Fruit fly (Drosophila melanogaster) whole organism, embryonic: ENCODE data around the gene Jhbp12.
A peak's percentile ranks its signal among the peaks of the same experiment; 100 is the strongest.

ENCODE experiments used
- ATbp ChIP-seq: fragments of 200-800 bp; sonication (Bioruptor generic); optimal IDR thresholded peaks from 2 replicates; lab custom pipeline; 2017; ENCODE audit warnings: missing biosample characterization, mild to moderate bottlenecking, missing genetic modification characterization, missing genetic modification reagents
- Awh ChIP-seq: fragments of 200-800 bp; sonication (Bioruptor generic); IDR thresholded peaks from 2 replicates; pipeline ENCODE4, ENCODE4 v1.3.6; 2022; ENCODE audit warnings: missing biosample characterization, missing genetic modification characterization
- B-H2 ChIP-seq: fragments of 200-800 bp; sonication (Bioruptor generic); optimal IDR thresholded peaks from 2 replicates; lab custom pipeline; 2018; ENCODE audit warnings: missing biosample characterization, mild to moderate bottlenecking, missing genetic modification characterization
- Bgb ChIP-seq: fragments of 200-800 bp; sonication (Bioruptor generic); IDR thresholded peaks from 2 replicates; pipeline ENCODE4 v1.3.6; 2022; ENCODE audit warnings: missing biosample characterization, missing genetic modification characterization; ENCODE audit not compliant: partially characterized antibody
- Blimp-1 ChIP-seq: fragments of 200-800 bp; sonication (Bioruptor generic); optimal IDR thresholded peaks from 3 replicates; lab custom pipeline; 2018; ENCODE audit warnings: missing biosample characterization, missing genetic modification characterization, mild to moderate bottlenecking, moderate library complexity, missing genetic modification reagents
- BtbVII ChIP-seq: fragments of 200-800 bp; sonication (Bioruptor generic); optimal IDR thresholded peaks from 3 replicates; lab custom pipeline; 2017; ENCODE audit warnings: missing biosample characterization, mild to moderate bottlenecking, missing genetic modification characterization
- CG1024 ChIP-seq: fragments of 200-800 bp; sonication (Bioruptor generic); IDR thresholded peaks from 2 replicates; pipeline ENCODE4 v1.3.6; 2022; ENCODE audit warnings: missing biosample characterization, missing genetic modification characterization
- CG10462 ChIP-seq: fragments of 200-800 bp; sonication (Bioruptor generic); optimal IDR thresholded peaks from 2 replicates; lab custom pipeline; 2016; ENCODE audit warnings: missing biosample characterization, missing genetic modification characterization
- CG10543 ChIP-seq: fragments of 200-800 bp; sonication (Bioruptor generic); optimal IDR thresholded peaks from 3 replicates; lab custom pipeline; 2017; ENCODE audit warnings: missing biosample characterization, mild to moderate bottlenecking, missing genetic modification characterization, moderate library complexity
- CG12769 ChIP-seq: fragments of 200-800 bp; sonication (Bioruptor generic); optimal IDR thresholded peaks from 2 replicates; lab custom pipeline; 2019; ENCODE audit warnings: missing biosample characterization, mild to moderate bottlenecking, missing genetic modification characterization, moderate library complexity
- CG13287 ChIP-seq: fragments of 200-800 bp; sonication (Bioruptor generic); IDR thresholded peaks from 2 replicates; pipeline ENCODE4 v1.3.6; 2022; ENCODE audit warnings: missing biosample characterization, missing genetic modification characterization; ENCODE audit not compliant: partially characterized antibody
- CG15514 ChIP-seq: fragments of 200-800 bp; sonication (Bioruptor generic); optimal IDR thresholded peaks from 3 replicates; lab custom pipeline; 2017; ENCODE audit warnings: missing biosample characterization, missing genetic modification characterization, mild to moderate bottlenecking, moderate library complexity, missing genetic modification reagents
- CG1603 ChIP-seq: fragments of 200-800 bp; sonication (Bioruptor generic); optimal IDR thresholded peaks from 2 replicates; lab custom pipeline; 2019; ENCODE audit warnings: missing biosample characterization, mild to moderate bottlenecking, missing genetic modification characterization, moderate library complexity
- CG2678 ChIP-seq: fragments of 200-800 bp; sonication (Bioruptor generic); optimal IDR thresholded peaks from 3 replicates; lab custom pipeline; 2019; ENCODE audit warnings: missing biosample characterization, mild to moderate bottlenecking, missing genetic modification characterization, moderate library complexity
- CG3065 ChIP-seq: fragments of 200-800 bp; sonication (Bioruptor generic); optimal IDR thresholded peaks from 2 replicates; lab custom pipeline; 2016; ENCODE audit warnings: missing biosample characterization, missing genetic modification characterization
- CG3407 ChIP-seq: fragments of 200-800 bp; sonication (Bioruptor generic); optimal IDR thresholded peaks from 2 replicates; lab custom pipeline; 2018; ENCODE audit warnings: missing biosample characterization, mild to moderate bottlenecking, missing genetic modification characterization
- CG3838 ChIP-seq: fragments of 200-800 bp; sonication (Bioruptor generic); optimal IDR thresholded peaks from 3 replicates; lab custom pipeline; 2016; ENCODE audit warnings: missing biosample characterization, missing genetic modification characterization
- CG4282 ChIP-seq: fragments of 200-800 bp; sonication (Bioruptor generic); optimal IDR thresholded peaks from 2 replicates; lab custom pipeline; 2016; ENCODE audit warnings: missing biosample characterization, missing genetic modification characterization
- CG7271 ChIP-seq: fragments of 200-800 bp; sonication (Bioruptor generic); optimal IDR thresholded peaks from 2 replicates; lab custom pipeline; 2018; ENCODE audit warnings: missing biosample characterization, mild to moderate bottlenecking, missing genetic modification characterization, moderate library complexity
- CG8290 ChIP-seq, 3 experiments: fragments of 200-800 bp; sonication (Bioruptor generic); optimal IDR thresholded peaks; 2 replicates each; lab custom pipeline; 2016 to 2019; ENCODE audit warnings: missing biosample characterization in 3 of 3, missing genetic modification characterization in 3 of 3, mild to moderate bottlenecking in 2 of 3, moderate library complexity in 1 of 3
- CG8478 ChIP-seq: fragments of >200 bp; optimal IDR thresholded peaks from 2 replicates; lab custom pipeline; 2018
- CG8765 ChIP-seq: fragments of 200-800 bp; sonication (Bioruptor generic); IDR thresholded peaks from 2 replicates; pipeline ENCODE4 v1.3.6; 2022; ENCODE audit warnings: missing biosample characterization, missing genetic modification characterization
- CG9932 ChIP-seq: fragments of 200-800 bp; sonication (Bioruptor generic); IDR thresholded peaks from 2 replicates; pipeline ENCODE4 v1.3.6; 2022; ENCODE audit warnings: missing biosample characterization, missing genetic modification characterization
- CTCF ChIP-seq: fragments of 200-800 bp; sonication (Bioruptor generic); optimal IDR thresholded peaks from 2 replicates; lab custom pipeline; 2017; ENCODE audit warnings: missing biosample characterization, mild to moderate bottlenecking, missing genetic modification characterization, moderate library complexity
- Dad ChIP-seq: fragments of 200-800 bp; sonication (Bioruptor generic); optimal IDR thresholded peaks from 3 replicates; lab custom pipeline; 2016; ENCODE audit warnings: missing biosample characterization, missing genetic modification characterization
- Doc2 ChIP-seq: fragments of 200-800 bp; sonication (Bioruptor generic); IDR thresholded peaks from 2 replicates; pipeline ENCODE4 v1.3.6; 2022; ENCODE audit warnings: missing biosample characterization, missing genetic modification characterization
- Eip74EF ChIP-seq, 2 experiments: fragments of 200-800 bp in 1 of 2; fragments of >200 bp in 1 of 2; sonication (Bioruptor generic) in 1 of 2; optimal IDR thresholded peaks; 2 replicates each; lab custom pipeline; 2017 to 2019; ENCODE audit warnings: missing biosample characterization in 2 of 2, missing genetic modification characterization in 2 of 2, mild to moderate bottlenecking in 1 of 2, moderate library complexity in 1 of 2
- Hey ChIP-seq: fragments of 200-800 bp; sonication (Bioruptor generic); optimal IDR thresholded peaks from 3 replicates; lab custom pipeline; 2018; ENCODE audit warnings: missing biosample characterization, mild to moderate bottlenecking, missing genetic modification characterization
- HmgD ChIP-seq: fragments of 200-800 bp; sonication (Bioruptor generic); optimal IDR thresholded peaks from 3 replicates; lab custom pipeline; 2016; ENCODE audit warnings: missing biosample characterization, missing genetic modification characterization
- MTF-1 ChIP-seq: fragments of 200-800 bp; sonication (Bioruptor generic); optimal IDR thresholded peaks from 2 replicates; lab custom pipeline; 2018; ENCODE audit warnings: missing biosample characterization, mild to moderate bottlenecking, missing genetic modification characterization, borderline replicate concordance
- Med ChIP-seq: fragments of 200-800 bp; sonication (Bioruptor generic); peaks from one replicate; lab custom pipeline; 2016; ENCODE audit warnings: missing biosample characterization, missing genetic modification characterization, mild to moderate bottlenecking, inconsistent platforms, moderate library complexity
- Nf-YC ChIP-seq: fragments of 200-800 bp; optimal IDR thresholded peaks from 3 replicates; lab custom pipeline; 2019; ENCODE audit warnings: missing biosample characterization, mild to moderate bottlenecking, missing genetic modification characterization, moderate library complexity
- Pdp1 ChIP-seq, 2 experiments: fragments of 200-800 bp; sonication (Bioruptor generic); optimal IDR thresholded peaks; 3 replicates each; lab custom pipeline; 2016; ENCODE audit warnings: missing biosample characterization in 2 of 2, missing genetic modification characterization in 2 of 2, mild to moderate bottlenecking in 1 of 2, moderate library complexity in 1 of 2
- Ptx1 ChIP-seq: fragments of 200-800 bp; sonication (Bioruptor generic); IDR thresholded peaks from 2 replicates; pipeline ENCODE4 v1.3.6; 2022; ENCODE audit warnings: missing biosample characterization, missing genetic modification characterization
- Rfx ChIP-seq: fragments of 200-800 bp; sonication (Bioruptor generic); IDR thresholded peaks from 2 replicates; pipeline ENCODE4 v1.3.6; 2022; ENCODE audit warnings: missing biosample characterization, missing genetic modification characterization
- abd-A ChIP-seq: fragments of 200-800 bp; sonication (Bioruptor generic); optimal IDR thresholded peaks from 3 replicates; lab custom pipeline; 2019; ENCODE audit warnings: missing biosample characterization, mild to moderate bottlenecking, missing genetic modification characterization, moderate library complexity
- bigmax ChIP-seq: fragments of 200-800 bp; sonication (Bioruptor generic); optimal IDR thresholded peaks from 2 replicates; lab custom pipeline; 2018; ENCODE audit warnings: missing biosample characterization, mild to moderate bottlenecking, missing genetic modification characterization
- cad ChIP-seq: fragments of >200 bp; optimal IDR thresholded peaks from 2 replicates; lab custom pipeline; 2017; ENCODE audit warnings: missing biosample characterization, missing genetic modification characterization
- chinmo ChIP-seq: fragments of 200-800 bp; sonication (Bioruptor generic); IDR thresholded peaks from 4 replicates; pipeline ENCODE4 v1.3.6; 2022; ENCODE audit warnings: missing biosample characterization, missing genetic modification characterization; ENCODE audit not compliant: partially characterized antibody
- crol ChIP-seq: fragments of 200-800 bp; sonication (Bioruptor generic); IDR thresholded peaks from 2 replicates; pipeline ENCODE4 v1.3.6; 2022; ENCODE audit warnings: missing biosample characterization, missing genetic modification characterization
- dysf ChIP-seq: fragments of 200-800 bp; sonication (Bioruptor generic); IDR thresholded peaks from 3 replicates; pipeline ENCODE4 v1.3.6; 2022; ENCODE audit warnings: missing biosample characterization, missing genetic modification characterization
- en ChIP-seq: fragments of 200-800 bp; sonication (Bioruptor generic); optimal IDR thresholded peaks from 2 replicates; lab custom pipeline; 2016; ENCODE audit warnings: missing biosample characterization, missing genetic modification characterization
- eve ChIP-seq, 2 experiments: fragments of >200 bp; optimal IDR thresholded peaks; 2 replicates each; lab custom pipeline; 2017; ENCODE audit warnings: missing biosample characterization in 2 of 2, missing genetic modification characterization in 2 of 2
- jumu ChIP-seq: fragments of 200-800 bp; sonication (Bioruptor generic); optimal IDR thresholded peaks from 3 replicates; lab custom pipeline; 2016; ENCODE audit warnings: missing biosample characterization, missing genetic modification characterization
- lov ChIP-seq, 2 experiments: fragments of 200-800 bp in 1 of 2; fragments of >200 bp in 1 of 2; sonication (Bioruptor generic) in 1 of 2; IDR thresholded peaks in 1 of 2; optimal IDR thresholded peaks in 1 of 2; 2 replicates in 1 of 2; 3 replicates in 1 of 2; pipeline versions ENCODE4 v1.3.6 to Lab custom; 2017 to 2022; ENCODE audit warnings: missing biosample characterization in 1 of 2, missing genetic modification characterization in 1 of 2
- onecut ChIP-seq: fragments of 200-800 bp; sonication (Bioruptor generic); IDR thresholded peaks from 2 replicates; pipeline ENCODE4 v1.3.6; 2022; ENCODE audit warnings: missing biosample characterization, missing genetic modification characterization
- vnd ChIP-seq: fragments of 200-800 bp; sonication (Bioruptor generic); IDR thresholded peaks from 3 replicates; pipeline ENCODE4 v1.3.6; 2022; ENCODE audit warnings: missing biosample characterization, missing genetic modification characterization; ENCODE audit not compliant: partially characterized antibody
- vvl ChIP-seq: fragments of 200-800 bp; sonication (Bioruptor generic); IDR thresholded peaks from 2 replicates; pipeline ENCODE4 v1.3.6; 2022; ENCODE audit warnings: missing biosample characterization, missing genetic modification characterization
- z ChIP-seq: fragments of 200-800 bp; sonication (Bioruptor generic); IDR thresholded peaks from 3 replicates; pipeline ENCODE4 v1.3.6; 2022; ENCODE audit warnings: missing biosample characterization, missing genetic modification characterization

Jhbp12 gene

DNA sequence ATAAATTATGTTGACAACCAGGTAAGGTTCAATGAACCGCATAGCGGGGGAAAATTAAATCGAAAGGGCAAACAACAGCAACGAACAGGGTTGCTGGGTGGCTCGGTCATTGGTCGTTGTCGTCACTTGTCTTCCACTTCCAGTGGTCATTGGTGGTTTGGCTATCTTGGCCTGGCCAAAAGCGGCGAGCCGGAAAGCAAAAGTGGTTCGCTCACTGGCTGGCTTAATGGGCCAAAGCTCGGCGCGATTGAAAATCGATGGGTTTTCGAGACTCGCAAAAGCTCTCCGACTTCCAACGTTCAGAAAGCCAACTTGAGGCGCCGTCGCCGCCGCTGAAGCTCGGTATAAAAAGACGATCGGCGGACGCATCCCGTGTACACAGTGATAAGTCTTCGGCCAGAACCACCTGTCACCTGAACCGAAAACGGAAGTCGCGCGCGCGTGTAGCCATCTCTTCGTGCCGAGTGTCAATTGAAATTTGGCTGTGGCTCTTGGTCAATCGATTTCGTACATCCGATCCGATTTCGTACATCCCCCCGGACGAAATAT is at the start of gene Jhbp12:
TSS of gene Jhbp12 (plus strand) at position 369 of the 549 bp plus-strand sequence.
- TF ChIP-seq lov (optimal IDR thresholded peaks at IDR 0.05; lab: Kevin White, UChicago), result no peak
- TF ChIP-seq lov (GFP tag; IDR thresholded peaks at IDR 0.05; lab: Robert Waterston, UW), result no peak
- TF ChIP-seq onecut (GFP tag; lab: Robert Waterston, UW), result peak; percentile 46; the same call in 1 of the 2 replicates
- 0 out of 2 replicates have a peak, but pooled peaks have one; percentile 27 for TF ChIP-seq vvl (GFP tag; lab: Robert Waterston, UW)
- peak; percentile 72 for TF ChIP-seq Med (GFP tag; lab: Kevin White, UChicago)
- no peak for TF ChIP-seq Hey (tag; lab: Kevin White, UChicago)
- peak; percentile 43; the same call in 1 of the 2 replicates for TF ChIP-seq CG13287 (GFP tag; lab: Robert Waterston, UW)
- no peak for TF ChIP-seq CG3065 (GFP tag; lab: Kevin White, UChicago)
- TF ChIP-seq Eip74EF (GFP tag; optimal IDR thresholded peaks at IDR 0.05; lab: Kevin White, UChicago), result peak in 1 of 2 experiments; percentile 39
- peak; percentile 87 for TF ChIP-seq Blimp-1 (GFP tag; lab: Kevin White, UChicago)
- peak; percentile 56 for TF ChIP-seq CG12769
- peak; percentile 32; the same call in 1 of the 2 replicates for TF ChIP-seq Bgb (GFP tag; lab: Robert Waterston, UW)
- peak; percentile 73; the same call in 1 of the 4 replicates for TF ChIP-seq chinmo (GFP tag; lab: Robert Waterston, UW)
- no peak for TF ChIP-seq B-H2 (GFP tag; lab: Kevin White, UChicago)
- no peak for TF ChIP-seq CG10462
- no peak for TF ChIP-seq Pdp1 (GFP tag; optimal IDR thresholded peaks at IDR 0.05; lab: Kevin White, UChicago)
- 0 out of 3 replicates have a peak, but pooled peaks have one; percentile 32 for TF ChIP-seq vnd (GFP tag; lab: Robert Waterston, UW)
- TF ChIP-seq Rfx (GFP tag; lab: Robert Waterston, UW), result peak; percentile 29; the same call in 1 of the 2 replicates
- TF ChIP-seq CG1024 (GFP tag; lab: Robert Waterston, UW), result no peak
- TF ChIP-seq CG15514 (GFP tag; lab: Kevin White, UChicago), result peak; percentile 51
- TF ChIP-seq Nf-YC (tag; lab: Kevin White, UChicago), result peak; percentile 14
- peak; percentile 27 for TF ChIP-seq abd-A (tag; lab: Kevin White, UChicago)
- TF ChIP-seq CG8478 (lab: Kevin White, UChicago), result no peak
- no peak for TF ChIP-seq jumu
- TF ChIP-seq CG9932 (GFP tag; lab: Robert Waterston, UW), result 0 out of 2 replicates have a peak, but pooled peaks have one; percentile 17
- TF ChIP-seq CG10543 (GFP tag; lab: Kevin White, UChicago), result peak; percentile 19
- no peak for TF ChIP-seq eve (GFP tag; optimal IDR thresholded peaks at IDR 0.05; lab: Kevin White, UChicago)
- TF ChIP-seq Awh (GFP tag; lab: Robert Waterston, UW), result no peak
- TF ChIP-seq CTCF, result peak; percentile 19
- TF ChIP-seq CG8290 (GFP tag; optimal IDR thresholded peaks at IDR 0.05; lab: Kevin White, UChicago), result no peak
- TF ChIP-seq CG8290 (tag; optimal IDR thresholded peaks at IDR 0.05; lab: Kevin White, UChicago), result peak in 1 of 2 experiments; percentile 6
- peak; percentile 16 for TF ChIP-seq CG1603
- TF ChIP-seq dysf (GFP tag; lab: Robert Waterston, UW), result peak; percentile 7; the same call in 1 of the 3 replicates
- TF ChIP-seq Dad, result no peak
- no peak for TF ChIP-seq CG4282 (GFP tag; lab: Kevin White, UChicago)

DNA sequence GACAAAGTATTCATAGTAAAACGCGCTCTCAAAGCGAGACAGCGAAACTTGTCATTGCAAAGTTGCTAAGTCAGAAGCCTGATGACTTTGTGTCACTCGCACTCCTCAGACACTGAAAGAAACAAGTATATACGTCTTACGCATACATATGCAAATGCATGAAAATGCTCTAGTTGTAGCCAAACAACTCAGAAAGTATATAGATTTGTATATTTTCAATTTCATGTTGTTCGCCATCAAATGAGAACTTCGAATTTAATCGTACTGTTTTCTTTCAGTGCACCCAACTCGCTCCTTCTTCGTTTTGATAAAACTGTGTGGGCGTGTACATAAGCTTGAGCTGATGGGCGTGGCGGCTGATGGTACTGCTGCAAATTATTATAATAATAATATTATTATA is 43.6 kb upstream of the Jhbp12 start:
- TF ChIP-seq ATbp, result no peak
- no peak for TF ChIP-seq Ptx1 (GFP tag; lab: Robert Waterston, UW)
- no peak for TF ChIP-seq BtbVII (GFP tag; lab: Kevin White, UChicago)
- no peak for TF ChIP-seq lov (optimal IDR thresholded peaks at IDR 0.05; lab: Kevin White, UChicago)
- TF ChIP-seq lov (GFP tag; IDR thresholded peaks at IDR 0.05; lab: Robert Waterston, UW), result no peak
- no peak for TF ChIP-seq CG8765 (GFP tag; lab: Robert Waterston, UW)
- TF ChIP-seq crol (GFP tag; lab: Robert Waterston, UW), result no peak
- no peak for TF ChIP-seq CG3838
- TF ChIP-seq cad (GFP tag; lab: Kevin White, UChicago), result no peak
- no peak for TF ChIP-seq HmgD (GFP tag; lab: Kevin White, UChicago)
- TF ChIP-seq Doc2 (GFP tag; lab: Robert Waterston, UW), result no peak
- no peak for TF ChIP-seq bigmax (GFP tag; lab: Kevin White, UChicago)
- no peak for TF ChIP-seq chinmo (GFP tag; lab: Robert Waterston, UW)
- TF ChIP-seq MTF-1 (GFP tag; lab: Kevin White, UChicago), result no peak
- TF ChIP-seq CG2678 (tag; lab: Kevin White, UChicago), result no peak
- no peak for TF ChIP-seq z (GFP tag; lab: Robert Waterston, UW)
- TF ChIP-seq CG7271 (tag; lab: Kevin White, UChicago), result no peak
- no peak for TF ChIP-seq CG3407 (GFP tag; lab: Kevin White, UChicago)
- no peak for TF ChIP-seq en
